Fruit fly (Drosophila melanogaster) whole organism, larva: ENCODE data around the gene Tom20.

Experiments
- noc ChIP-seq: fragments of 200-800 bp; sonication (Bioruptor generic); optimal IDR thresholded peaks from 3 replicates; lab custom pipeline; 2019; ENCODE audit warnings: missing biosample characterization, mild to moderate bottlenecking, missing genetic modification characterization, moderate library complexity

Gene Tom20

DNA sequence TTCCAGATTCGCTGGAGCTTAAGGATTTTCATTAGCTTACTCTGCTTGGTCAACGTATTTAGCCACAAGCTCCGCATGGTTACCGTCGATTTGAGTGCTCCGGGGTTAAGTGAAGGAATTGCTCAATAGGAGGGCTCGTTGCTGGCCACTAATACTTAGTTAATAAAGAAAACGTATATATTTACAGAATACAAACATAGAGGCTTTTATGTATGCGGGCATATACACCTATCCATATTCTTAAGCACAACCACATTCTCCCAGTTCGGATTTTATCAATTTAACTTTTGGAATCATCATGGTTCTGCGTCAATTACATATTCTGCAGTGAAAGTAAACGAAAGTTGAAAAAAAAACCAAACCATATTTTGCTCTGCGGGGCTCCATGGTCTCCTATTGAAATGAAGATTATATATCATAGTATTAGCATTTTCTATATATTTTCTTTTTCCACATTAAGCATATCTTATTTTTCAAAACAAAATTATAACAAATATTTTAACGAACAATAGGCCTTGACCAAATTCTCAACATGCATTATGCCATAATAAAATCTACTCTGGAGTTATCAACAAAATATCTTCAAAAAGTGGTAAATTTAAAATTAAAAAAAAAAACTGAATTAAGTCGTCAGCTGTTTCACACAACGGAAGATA, at the start of gene Tom20, which contains the start of gene Gabat:
Gene Tom20, plus strand, starts transcription at position 564 of the 656 bp plus-strand sequence.
Gene Gabat, minus strand, starts transcription at position 606 of the 656 bp plus-strand sequence.
- TF ChIP-seq noc (tag; lab: Kevin White, UChicago), result no peak

DNA sequence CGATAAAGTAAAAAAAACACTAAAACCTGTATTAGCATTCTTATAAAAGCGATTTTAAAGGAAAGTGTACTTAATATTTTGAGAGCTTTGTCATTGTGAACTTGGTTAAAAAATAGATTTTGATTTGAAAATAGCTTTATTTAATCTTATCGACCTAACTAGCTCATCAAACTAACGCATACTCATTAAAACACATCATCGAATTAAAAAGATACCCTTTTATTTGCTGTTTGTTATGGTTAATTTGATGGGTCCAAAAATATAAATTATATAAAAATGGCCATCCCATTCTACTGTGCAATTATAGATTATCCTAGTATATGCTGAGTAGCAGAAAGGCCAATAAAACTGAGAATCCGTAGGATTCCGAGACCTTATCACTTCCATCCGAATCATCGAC, 49.4 kb upstream of the Tom20 start, which contains the start of gene CG32219:
Gene CG32219, minus strand, starts transcription at position 101 of the 400 bp plus-strand sequence.
- no peak for TF ChIP-seq noc (tag; lab: Kevin White, UChicago)

dm6 chr3L:19951868-19952267, 48.6 kb upstream of the Tom20 start, which contains the start of gene CG34258:
TSS of gene CG34258 (minus strand) at chr3L:19951968.
- no peak for TF ChIP-seq noc (tag; lab: Kevin White, UChicago)

DNA sequence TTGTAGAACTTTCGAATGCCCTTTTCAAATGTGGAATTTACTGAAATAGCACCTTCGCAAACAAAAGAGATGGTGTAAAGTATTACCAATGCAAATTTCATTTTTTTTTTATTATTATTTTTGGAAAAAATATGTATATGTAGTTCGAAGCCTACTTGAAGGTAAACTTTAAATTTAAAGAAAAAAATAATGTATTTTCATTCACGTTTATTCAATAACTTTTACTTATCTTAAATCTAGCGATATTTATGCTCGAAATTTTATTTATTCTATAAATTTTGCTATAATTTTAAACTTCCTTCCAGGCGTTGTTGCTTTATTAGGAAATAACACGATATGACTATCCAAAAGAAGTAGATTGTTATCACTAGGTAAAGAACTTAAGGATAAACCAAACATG, 47.8 kb upstream of the Tom20 start, which contains the start of gene CG33710:
Gene CG33710, minus strand, starts transcription at position 101 of the 400 bp plus-strand sequence.
- TF ChIP-seq noc (tag; lab: Kevin White, UChicago), result no peak

DNA sequence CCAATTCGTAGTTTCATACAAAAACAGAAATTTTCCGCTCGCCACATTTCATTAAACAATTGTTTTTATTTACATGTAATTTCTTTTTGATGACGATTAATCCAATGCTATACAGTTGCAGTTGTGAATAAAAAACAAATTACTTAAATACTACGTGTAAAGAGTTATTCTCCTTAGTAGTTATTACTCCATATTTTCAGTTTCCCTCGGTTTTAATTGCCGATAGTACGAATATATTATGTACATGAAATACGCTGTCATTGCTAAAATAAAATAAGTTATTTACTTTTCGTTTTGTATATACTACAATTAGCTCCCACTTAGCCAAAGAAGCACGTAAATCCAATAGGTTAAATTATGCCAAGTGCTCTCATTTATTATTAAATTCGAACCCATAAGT, 46.8 kb upstream of the Tom20 start, which contains the start of gene CG42655:
Gene CG42655, minus strand, starts transcription at position 101 of the 400 bp plus-strand sequence.
- TF ChIP-seq noc (tag; lab: Kevin White, UChicago), result no peak

DNA sequence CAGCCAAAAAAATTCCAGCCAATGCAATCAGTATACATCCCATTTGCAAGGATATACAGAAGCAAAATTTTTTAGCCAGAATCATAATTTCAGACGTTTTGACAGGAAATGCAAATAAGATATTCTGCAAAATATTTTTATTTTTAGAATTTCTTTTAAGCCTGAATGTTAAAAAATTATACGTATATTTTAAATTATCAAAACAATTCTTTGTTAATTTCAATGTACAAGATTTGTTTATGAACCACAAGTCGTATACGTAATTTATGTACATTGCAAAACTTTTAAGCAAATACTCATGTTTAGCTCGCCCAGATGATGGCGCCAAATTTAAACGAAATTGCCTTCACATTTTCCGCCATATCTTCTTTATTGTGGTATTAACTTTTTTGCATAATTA, 46.0 kb upstream of the Tom20 start, which contains the start of gene CG42654:
Gene CG42654, minus strand, starts transcription at position 101 of the 400 bp plus-strand sequence.
- no peak for TF ChIP-seq noc (tag; lab: Kevin White, UChicago)

DNA sequence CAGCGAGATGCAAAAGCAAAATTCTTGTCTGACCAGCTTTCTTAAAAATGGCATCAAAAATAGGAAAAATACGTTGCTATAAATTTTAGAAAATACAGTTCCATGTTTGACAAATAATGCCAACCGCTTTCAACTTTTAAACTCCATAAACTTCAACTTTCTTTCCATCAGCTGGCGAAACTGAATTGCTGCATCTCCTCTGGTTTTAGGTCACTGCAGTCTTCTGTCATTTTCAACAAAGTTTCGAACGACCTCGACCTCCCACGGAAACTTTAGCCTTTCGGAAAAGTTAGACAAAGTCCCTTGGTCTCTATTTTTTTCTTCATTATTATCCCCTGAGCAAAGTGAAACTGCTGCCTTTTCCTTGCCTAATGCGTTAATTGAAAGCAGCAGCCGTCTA, 44.7 kb upstream of the Tom20 start, which contains the start of gene CG42263:
Gene CG42263, minus strand, starts transcription at position 101 of the 400 bp plus-strand sequence.
- no peak for TF ChIP-seq noc (tag; lab: Kevin White, UChicago)

dm6 chr3L:19961805-19962204, 38.6 kb upstream of the Tom20 start:
- no peak for TF ChIP-seq noc (tag; lab: Kevin White, UChicago)

- TF ChIP-seq noc (tag; lab: Kevin White, UChicago), result no peak
These were observed 31.5 kb upstream of the Tom20 start for dm6 chr3L:19968725-19969598.

dm6 chr3L:19978088-19978487, 22.4 kb upstream of the Tom20 start:
- TF ChIP-seq noc (tag; lab: Kevin White, UChicago), result no peak

dm6 chr3L:19979592-19979991, 20.9 kb upstream of the Tom20 start, which contains the start of gene CG14182:
TSS of gene CG14182 (minus strand) at chr3L:19979812.
- no peak for TF ChIP-seq noc (tag; lab: Kevin White, UChicago)

DNA sequence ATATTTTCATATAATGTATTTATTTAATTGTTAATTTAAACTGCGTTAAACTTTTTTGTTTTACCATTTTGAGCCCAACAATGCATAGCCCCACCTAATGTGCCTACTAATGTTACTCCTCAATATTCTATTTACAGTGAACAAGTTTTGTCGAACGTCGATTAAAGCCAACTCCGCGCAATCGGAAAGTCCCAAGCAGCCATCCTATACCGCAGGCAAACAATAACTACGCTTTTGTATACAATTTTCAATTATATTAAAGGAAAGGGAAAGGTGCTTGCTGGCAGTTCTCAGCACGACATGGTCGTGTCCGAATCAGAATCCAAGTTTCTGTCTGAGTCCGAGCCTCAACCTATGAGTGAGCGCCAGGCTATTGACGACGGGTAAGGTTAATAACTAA, 19.1 kb upstream of the Tom20 start, which contains the start of gene CG17732:
Gene CG17732, plus strand, starts transcription at position 301 of the 400 bp plus-strand sequence.
- TF ChIP-seq noc (tag; lab: Kevin White, UChicago), result no peak

DNA sequence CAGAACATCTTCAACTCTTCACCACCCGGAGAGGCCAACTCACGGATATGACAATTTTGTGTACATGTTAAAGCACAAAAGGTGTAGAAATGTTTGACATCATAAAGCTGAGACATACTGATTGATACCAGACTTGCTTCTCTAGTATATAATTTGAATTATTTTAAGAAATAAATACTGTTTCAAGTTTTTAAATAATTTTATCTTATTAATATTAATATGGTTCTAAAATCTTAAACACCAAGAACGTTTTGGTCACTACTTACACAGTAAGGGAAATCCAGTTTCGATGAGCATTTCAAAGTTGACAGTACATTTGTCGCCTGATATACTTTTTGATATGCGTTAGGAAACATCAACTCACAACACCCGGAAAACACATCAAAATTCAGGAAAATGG, 14.7 kb upstream of the Tom20 start, which contains the start of the genes hale and schuy:
Gene hale, minus strand, starts transcription at position 101 of the 400 bp plus-strand sequence.
Gene schuy, plus strand, starts transcription at position 326 of the 400 bp plus-strand sequence.
- no peak for TF ChIP-seq noc (tag; lab: Kevin White, UChicago)

DNA sequence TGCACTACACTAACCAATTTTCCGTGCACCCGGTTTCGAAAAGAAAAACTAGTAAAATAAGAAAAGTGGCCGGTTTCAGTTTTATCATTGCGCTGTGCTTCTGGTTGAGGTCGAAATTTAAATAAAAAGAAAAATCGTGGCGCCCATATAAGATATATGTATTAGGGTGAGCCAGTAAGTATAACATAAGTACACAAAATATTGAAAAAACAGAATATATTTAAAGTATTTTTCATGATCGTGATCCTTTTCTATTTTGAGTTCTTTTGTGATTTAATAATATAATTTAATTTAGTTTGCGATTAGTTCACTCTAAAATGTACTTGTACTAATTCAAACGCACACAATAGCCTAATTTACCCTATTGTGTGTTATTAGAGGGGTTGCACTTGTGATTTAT, 11.6 kb upstream of the Tom20 start, which contains the start of gene Csas:
Gene Csas, minus strand, starts transcription at position 101 of the 400 bp plus-strand sequence.
- no peak for TF ChIP-seq noc (tag; lab: Kevin White, UChicago)

DNA sequence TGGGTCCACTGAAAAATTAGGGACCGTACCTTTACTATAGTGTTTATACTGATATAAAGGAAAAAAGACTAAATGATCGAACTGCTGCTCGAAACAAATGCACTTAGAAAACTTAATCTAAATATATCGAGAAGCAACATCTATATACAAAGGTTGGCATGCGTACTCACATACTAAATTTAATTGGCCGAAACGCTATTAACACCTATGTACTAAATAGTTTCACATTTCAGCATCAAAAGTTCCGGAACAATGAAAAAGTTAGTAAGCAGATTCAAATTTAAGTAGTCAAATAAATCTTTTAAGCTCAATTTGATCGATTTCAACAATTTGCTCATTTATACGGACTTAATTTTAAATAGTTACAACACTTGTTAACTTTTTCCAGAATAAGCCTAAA, 9.3 kb upstream of the Tom20 start, which contains the start of gene fln:
Gene fln, minus strand, starts transcription at position 101 of the 400 bp plus-strand sequence.
- no peak for TF ChIP-seq noc (tag; lab: Kevin White, UChicago)
